Worm (Caenorhabditis elegans) whole organism, midembryonic: ENCODE measurements around the gene D1054.1.

ENCODE experiments used
- cog-1 ChIP-seq: sonication (generic microtip); optimal IDR thresholded peaks from 2 replicates; lab custom pipeline; 2016; ENCODE audit warnings: missing genetic modification characterization, missing compliant biosample characterization
- flt-1 ChIP-seq: fragments of 200-800 bp; sonication (Bioruptor generic); IDR thresholded peaks from 2 replicates; pipeline ENCODE4 v1.3.6; 2022; ENCODE audit warnings: missing genetic modification characterization, missing compliant biosample characterization
- klf-2 ChIP-seq: fragments of 200-800 bp; sonication (Bioruptor generic); conservative IDR thresholded peaks from 2 replicates; pipeline ENCODE4 v1.3.6; 2022; ENCODE audit warnings: missing genetic modification reagents, missing genetic modification characterization, missing compliant biosample characterization
- ref-1 ChIP-seq: fragments of 200-800 bp; sonication (Bioruptor generic); conservative IDR thresholded peaks from 2 replicates; pipeline ENCODE4 v1.3.6; 2022; ENCODE audit warnings: missing genetic modification reagents, missing genetic modification characterization, missing compliant biosample characterization
- tab-1 ChIP-seq: fragments of 200-800 bp; sonication (Bioruptor generic); IDR thresholded peaks from 2 replicates; pipeline ENCODE4 v1.3.6; 2022; ENCODE audit warnings: missing genetic modification characterization, missing compliant biosample characterization
- ztf-23 ChIP-seq: fragments of 200-800 bp; sonication (Bioruptor generic); IDR thresholded peaks from 2 replicates; pipeline ENCODE4 v1.3.6; 2022; ENCODE audit warnings: missing genetic modification reagents, missing genetic modification characterization, missing compliant biosample characterization
- ztf-29 ChIP-seq: fragments of 200-800 bp; sonication (Bioruptor generic); IDR thresholded peaks from 2 replicates; pipeline ENCODE4 v1.3.6; 2022; ENCODE audit warnings: missing genetic modification reagents, missing genetic modification characterization, missing compliant biosample characterization

DNA sequence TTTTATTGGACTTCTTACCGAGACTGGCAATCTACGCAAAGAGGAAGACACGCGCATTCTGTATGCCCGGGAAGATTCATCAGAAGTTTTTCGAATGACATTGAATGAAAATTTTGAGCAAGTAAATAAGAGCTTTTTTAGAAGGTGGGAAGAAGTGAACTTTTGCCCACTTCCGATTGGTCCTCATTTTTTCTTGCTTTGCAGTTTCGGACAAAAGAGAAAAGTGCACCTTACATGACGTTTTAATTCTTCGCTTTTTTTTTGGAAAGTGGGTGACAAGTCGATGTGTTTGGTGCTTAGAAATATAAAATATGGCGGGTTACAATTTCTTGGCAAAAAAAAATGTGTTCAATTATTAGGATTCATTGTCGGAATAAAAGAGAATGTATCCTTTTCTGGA is 34.4 kb upstream of the D1054.1 start, which contains the start of gene secs-1:
- TF ChIP-seq ztf-29 (GFP tag; lab: Robert Waterston, UW) (no peak), flt-1 (no peak), tab-1 (GFP tag; lab: Robert Waterston, UW) (no peak), cog-1 (tag; lab: Kevin White, UChicago) (no peak), ref-1 (GFP tag; lab: Robert Waterston, UW) (no peak), ztf-23 (GFP tag; lab: Robert Waterston, UW) (no peak), klf-2 (GFP tag; lab: Robert Waterston, UW) (no peak)
